Fruit fly (Drosophila melanogaster): ENCODE measurements around the gene CG9259.

DNA sequence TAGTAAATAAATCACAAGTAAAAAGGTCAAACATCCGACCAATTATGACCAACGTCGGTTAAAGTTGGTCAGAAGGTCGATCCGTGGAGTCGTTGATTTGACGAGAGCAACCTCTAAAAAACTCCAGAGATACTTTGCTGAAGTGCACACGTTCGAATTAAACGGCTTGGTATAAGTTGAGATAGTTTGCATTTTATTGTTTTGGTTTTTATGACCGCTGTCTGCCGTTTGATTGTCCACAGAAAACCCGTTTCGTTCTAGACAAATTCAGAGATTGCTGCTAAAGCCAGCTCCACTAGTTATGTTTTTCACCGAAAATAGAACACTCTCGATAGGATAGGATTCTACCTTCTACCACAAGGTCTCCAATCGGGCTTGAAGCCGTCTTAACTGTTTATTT lies 15.4 kb upstream of the CG9259 start:
- no peak for TF ChIP-seq CrebA (GFP tag; optimal IDR thresholded peaks at IDR 0.05; ENCODE audit: borderline replicate concordance)
- no peak for TF ChIP-seq br (GFP tag; optimal IDR thresholded peaks at IDR 0.05)
- no peak for TF ChIP-seq tai (GFP tag; optimal IDR thresholded peaks at IDR 0.05)
- no peak for TF ChIP-seq woc (GFP tag; optimal IDR thresholded peaks at IDR 0.05)
- TF ChIP-seq Vsx2 (GFP tag; optimal IDR thresholded peaks at IDR 0.05; ENCODE audit: partially characterized antibody): no peak
- TF ChIP-seq Dfd (GFP tag; optimal IDR thresholded peaks at IDR 0.05): no peak
- no peak for TF ChIP-seq pan (optimal IDR thresholded peaks at IDR 0.05)
- TF ChIP-seq Myc (optimal IDR thresholded peaks at IDR 0.05): no peak
- no peak for TF ChIP-seq HLH106 (tag; optimal IDR thresholded peaks at IDR 0.05)
- TF ChIP-seq Hnf4 (GFP tag; optimal IDR thresholded peaks at IDR 0.05): no peak
- TF ChIP-seq sage (GFP tag; optimal IDR thresholded peaks at IDR 0.05): no peak

Data from whole organism, wandering third instar larva.